Fruit fly (Drosophila melanogaster) whole organism, wandering third instar larva: ENCODE measurements around the gene CG31798.

Source experiments
- Abd-B ChIP-seq: fragments of >200 bp; optimal IDR thresholded peaks from 2 replicates; lab custom pipeline; 2017; ENCODE audit warnings: missing biosample characterization, missing genetic modification characterization
- CG32264 ChIP-seq: fragments of 200-800 bp; sonication (Bioruptor generic); optimal IDR thresholded peaks from 2 replicates; lab custom pipeline; 2016; ENCODE audit warnings: missing biosample characterization, missing genetic modification characterization
- CrebA ChIP-seq: fragments of 200-800 bp; sonication (Bioruptor generic); optimal IDR thresholded peaks from 2 replicates; lab custom pipeline; 2016; ENCODE audit warnings: missing biosample characterization, mild to moderate bottlenecking, missing genetic modification characterization, borderline replicate concordance
- Dfd ChIP-seq: fragments of >200 bp; optimal IDR thresholded peaks from 2 replicates; lab custom pipeline; 2017; ENCODE audit warnings: missing biosample characterization, missing genetic modification characterization
- Dif ChIP-seq: fragments of 200-275, 200-300 bp; sonication (Bioruptor generic); optimal IDR thresholded peaks from 2 replicates; lab custom pipeline; 2018; ENCODE audit warnings: missing biosample characterization, missing genetic modification characterization; ENCODE audit not compliant: partially characterized antibody
- HLH106 ChIP-seq: fragments of 200-800 bp; optimal IDR thresholded peaks from 3 replicates; lab custom pipeline; 2019; ENCODE audit warnings: missing biosample characterization, mild to moderate bottlenecking, missing genetic modification characterization, moderate library complexity
- Hnf4 ChIP-seq: fragments of 200-800 bp; sonication (Bioruptor generic); optimal IDR thresholded peaks from 2 replicates; lab custom pipeline; 2016; ENCODE audit warnings: missing biosample characterization, mild to moderate bottlenecking, missing genetic modification characterization
- Hr83 ChIP-seq: fragments of 200-300 bp; sonication (Bioruptor generic); optimal IDR thresholded peaks from 2 replicates; lab custom pipeline; 2016; ENCODE audit warnings: missing biosample characterization, mild to moderate bottlenecking, missing genetic modification characterization, moderate library complexity; ENCODE audit not compliant: poor library complexity, severe bottlenecking
- Jra ChIP-seq: sonication (Bioruptor generic); optimal IDR thresholded peaks from 2 replicates; lab custom pipeline; 2016; ENCODE audit warnings: missing biosample characterization, missing genetic modification characterization
- Mio ChIP-seq: sonication (Bioruptor generic); optimal IDR thresholded peaks from 2 replicates; lab custom pipeline; 2016; ENCODE audit warnings: missing biosample characterization, missing genetic modification characterization
- Myc ChIP-seq: fragments of >200 bp; optimal IDR thresholded peaks from 2 replicates; lab custom pipeline; 2017
- N ChIP-seq: fragments of >200 bp; optimal IDR thresholded peaks from 2 replicates; lab custom pipeline; 2018; ENCODE audit warnings: missing biosample characterization, missing external identifiers, missing genetic modification characterization
- Rel ChIP-seq, 2 experiments: fragments of 200-800 bp; sonication (Bioruptor generic) in 1 of 2; optimal IDR thresholded peaks; 2 replicates in 1 of 2; 3 replicates in 1 of 2; lab custom pipeline; 2016 to 2019; ENCODE audit warnings: mild to moderate bottlenecking in 2 of 2, missing biosample characterization in 2 of 2, missing genetic modification characterization in 2 of 2, moderate library complexity in 1 of 2
- Sp1 ChIP-seq: fragments of 200-800 bp; sonication (Bioruptor generic); optimal IDR thresholded peaks from 3 replicates; lab custom pipeline; 2019; ENCODE audit warnings: missing biosample characterization, mild to moderate bottlenecking, missing genetic modification characterization, moderate library complexity
- Vsx2 ChIP-seq: fragments of 200-300, 225-300 bp; sonication (Bioruptor generic); optimal IDR thresholded peaks from 2 replicates; lab custom pipeline; 2018; ENCODE audit warnings: missing biosample characterization, missing genetic modification characterization; ENCODE audit not compliant: partially characterized antibody
- br ChIP-seq: fragments of 200-800 bp; sonication (Bioruptor generic); optimal IDR thresholded peaks from 2 replicates; lab custom pipeline; 2016; ENCODE audit warnings: missing biosample characterization, missing genetic modification characterization
- brk ChIP-seq: fragments of 200-800 bp; sonication (Bioruptor generic); optimal IDR thresholded peaks from 2 replicates; lab custom pipeline; 2016; ENCODE audit warnings: missing biosample characterization, mild to moderate bottlenecking, missing genetic modification characterization
- dmrt93B ChIP-seq: fragments of 200-800 bp; sonication (Bioruptor generic); optimal IDR thresholded peaks from 2 replicates; lab custom pipeline; 2018; ENCODE audit warnings: missing biosample characterization, mild to moderate bottlenecking, missing genetic modification characterization
- ey ChIP-seq: fragments of 200-800 bp; sonication (Bioruptor generic); optimal IDR thresholded peaks from 2 replicates; lab custom pipeline; 2016; ENCODE audit warnings: missing biosample characterization, missing genetic modification characterization
- fru ChIP-seq: fragments of 200-800 bp; sonication (Bioruptor generic); optimal IDR thresholded peaks from 3 replicates; lab custom pipeline; 2016; ENCODE audit warnings: missing biosample characterization, mild to moderate bottlenecking, missing genetic modification characterization
- jim ChIP-seq: fragments of 175-275, 200-325 bp; sonication (Bioruptor generic); optimal IDR thresholded peaks from 2 replicates; lab custom pipeline; 2016; ENCODE audit warnings: missing biosample characterization, mild to moderate bottlenecking, missing genetic modification characterization
- lola ChIP-seq: fragments of >200 bp; optimal IDR thresholded peaks from 2 replicates; lab custom pipeline; 2017; ENCODE audit warnings: missing biosample characterization, missing genetic modification characterization
- pan ChIP-seq: fragments of >200 bp; optimal IDR thresholded peaks from 2 replicates; lab custom pipeline; 2017
- sage ChIP-seq: fragments of 200-800 bp; sonication (Bioruptor generic); optimal IDR thresholded peaks from 2 replicates; lab custom pipeline; 2016; ENCODE audit warnings: missing biosample characterization, mild to moderate bottlenecking, missing genetic modification characterization
- usp ChIP-seq: fragments of >200 bp; optimal IDR thresholded peaks from 2 replicates; lab custom pipeline; 2017; ENCODE audit warnings: missing biosample characterization, missing genetic modification characterization
- woc ChIP-seq: sonication (Bioruptor generic); optimal IDR thresholded peaks from 2 replicates; lab custom pipeline; 2016; ENCODE audit warnings: missing biosample characterization, mild to moderate bottlenecking, missing genetic modification characterization

The CG31798 gene

dm6 chr2L:19405685-19406357, 11.9 kb downstream of the CG31798 start:
- TF ChIP-seq pan (lab: Kevin White, UChicago) (no peak), dmrt93B (GFP tag; lab: Kevin White, UChicago) (no peak), N (GFP tag; lab: Kevin White, UChicago) (no peak), Sp1 (GFP tag; lab: Kevin White, UChicago) (no peak), jim (GFP tag; lab: Kevin White, UChicago) (no peak), br (no peak), Abd-B (GFP tag; lab: Kevin White, UChicago) (no peak), Hnf4 (no peak), CrebA (GFP tag; lab: Kevin White, UChicago) (no peak), brk (GFP tag; lab: Kevin White, UChicago) (no peak), Myc (lab: Kevin White, UChicago) (no peak), HLH106 (no peak), Vsx2 (GFP tag; lab: Kevin White, UChicago) (no peak), lola (GFP tag; lab: Kevin White, UChicago) (no peak), Jra (no peak)
- TF ChIP-seq, all 38 proteins: peak for 0

dm6 chr2L:19406419-19406818, 12.5 kb downstream of the CG31798 start:
- TF ChIP-seq ey (no peak), fru (GFP tag; lab: Kevin White, UChicago) (no peak), woc (GFP tag; lab: Kevin White, UChicago) (no peak)

- no peak for TF ChIP-seq sage (GFP tag; lab: Kevin White, UChicago)
- no peak for TF ChIP-seq Vsx2 (GFP tag; lab: Kevin White, UChicago)
- TF ChIP-seq CG32264 (GFP tag; lab: Kevin White, UChicago) = no peak
- no peak for TF ChIP-seq Hr83
Measured at dm6 chr2L:19411966-19412365, 18.0 kb downstream of the CG31798 start.

- no peak for TF ChIP-seq Rel (GFP tag; optimal IDR thresholded peaks at IDR 0.05; lab: Kevin White, UChicago)
- TF ChIP-seq Rel (tag; optimal IDR thresholded peaks at IDR 0.05; lab: Kevin White, UChicago) = no peak
- TF ChIP-seq jim (GFP tag; lab: Kevin White, UChicago) = no peak
- no peak for TF ChIP-seq Abd-B (GFP tag; lab: Kevin White, UChicago)
- TF ChIP-seq Myc (lab: Kevin White, UChicago) = no peak
- no peak for TF ChIP-seq Sp1 (GFP tag; lab: Kevin White, UChicago)
- TF ChIP-seq lola (GFP tag; lab: Kevin White, UChicago) = no peak
- no peak for TF ChIP-seq Jra
- TF ChIP-seq N (GFP tag; lab: Kevin White, UChicago) = no peak
- TF ChIP-seq Mio (GFP tag; lab: Kevin White, UChicago) = no peak
- TF ChIP-seq usp (GFP tag; lab: Kevin White, UChicago) = no peak
- TF ChIP-seq Dif (GFP tag; lab: Kevin White, UChicago) = no peak
Measured at dm6 chr2L:19413118-19413893, 19.3 kb downstream of the CG31798 start.

dm6 chr2L:19414233-19414749, 20.3 kb downstream of the CG31798 start:
- peak; percentile 76 for TF ChIP-seq Dfd (GFP tag; lab: Kevin White, UChicago)
- TF ChIP-seq Rel (GFP tag; optimal IDR thresholded peaks at IDR 0.05; lab: Kevin White, UChicago) = no peak
- TF ChIP-seq Rel (tag; optimal IDR thresholded peaks at IDR 0.05; lab: Kevin White, UChicago) = no peak

- no peak for TF ChIP-seq Rel (GFP tag; optimal IDR thresholded peaks at IDR 0.05; lab: Kevin White, UChicago)
- TF ChIP-seq Rel (tag; optimal IDR thresholded peaks at IDR 0.05; lab: Kevin White, UChicago) = no peak
Measured at dm6 chr2L:19415133-19415532, 21.2 kb downstream of the CG31798 start.
